Fruit fly (Drosophila melanogaster): ENCODE measurements around the gene inc.

The inc gene

DNA sequence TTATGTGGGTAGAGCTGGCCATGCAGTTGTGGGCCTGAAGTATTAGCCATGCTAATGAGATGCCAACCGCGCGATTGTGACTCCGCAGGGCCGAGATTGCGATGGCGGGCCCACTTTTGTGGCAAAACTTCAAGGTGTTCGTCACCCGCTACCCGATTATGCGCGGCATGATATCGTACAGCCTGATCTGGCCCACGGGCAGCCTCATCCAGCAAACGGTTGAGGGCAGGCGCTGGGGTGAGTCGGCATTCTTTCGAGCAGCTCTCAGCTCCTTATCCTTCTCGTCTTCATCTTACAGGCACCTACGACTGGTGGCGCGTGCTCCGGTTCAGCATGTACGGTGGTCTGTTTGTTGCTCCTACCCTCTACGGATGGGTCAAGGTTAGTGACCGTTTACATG, 13.6 kb upstream of the inc start, which contains the start of gene CG32808:
Gene CG32808, minus strand, starts transcription at position 101 of the 400 bp plus-strand sequence.
- TF ChIP-seq CG17806 (tag; optimal IDR thresholded peaks at IDR 0.05), result no peak
- TF ChIP-seq Ets98B (GFP tag; IDR thresholded peaks at IDR 0.05), result no peak
- no peak for TF ChIP-seq CG32121 (GFP tag; IDR thresholded peaks at IDR 0.05)
- no peak for TF ChIP-seq CG34367 (tag; optimal IDR thresholded peaks at IDR 0.05)
- TF ChIP-seq Pif1A (GFP tag; optimal IDR thresholded peaks at IDR 0.05), result no peak
- no peak for TF ChIP-seq CG10348 (GFP tag; IDR thresholded peaks at IDR 0.05)

DNA sequence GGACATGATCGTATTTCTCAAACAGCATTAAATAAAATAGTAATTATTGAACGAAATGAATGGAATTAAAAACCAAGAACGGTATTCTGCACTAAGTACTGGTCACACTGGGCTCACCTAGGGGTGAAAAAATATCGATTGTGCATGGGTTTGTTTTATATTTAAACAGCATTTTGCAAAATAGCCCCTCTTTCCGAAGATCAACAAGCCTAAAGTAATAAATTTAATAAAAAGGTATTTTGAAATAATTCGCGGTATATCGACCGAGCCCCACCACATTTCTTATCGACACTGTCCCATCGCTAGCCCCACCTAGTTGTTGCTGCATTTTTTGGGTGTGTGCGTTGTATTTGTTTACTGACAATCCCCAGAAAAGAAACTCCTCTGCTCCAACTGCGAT, 12.7 kb upstream of the inc start, which contains the start of gene pck:
Gene pck, plus strand, starts transcription at position 105 of the 400 bp plus-strand sequence.
- TF ChIP-seq CG15710 (tag; optimal IDR thresholded peaks at IDR 0.05) (peak; percentile 18), CG10348 (GFP tag; IDR thresholded peaks at IDR 0.05) (no peak), CG4496 (GFP tag; IDR thresholded peaks at IDR 0.05) (peak; percentile 70), CG12605 (GFP tag; IDR thresholded peaks at IDR 0.05) (no peak), CG9948 (tag; optimal IDR thresholded peaks at IDR 0.05) (peak; percentile 29), Ets98B (GFP tag; IDR thresholded peaks at IDR 0.05) (peak; percentile 52; the same call in 1 of the 2 replicates), Pif1B (GFP tag; optimal IDR thresholded peaks at IDR 0.05) (no peak), fd96Ca (GFP tag; IDR thresholded peaks at IDR 0.05) (peak; percentile 78), CG14655 (GFP tag; optimal IDR thresholded peaks at IDR 0.05) (no peak), CG17806 (tag; optimal IDR thresholded peaks at IDR 0.05) (peak; percentile 27), CG32121 (GFP tag; IDR thresholded peaks at IDR 0.05) (peak; percentile 47; the same call in 1 of the 2 replicates), EcR (GFP tag; optimal IDR thresholded peaks at IDR 0.05) (no peak), Snoo (tag; optimal IDR thresholded peaks at IDR 0.05) (peak; percentile 10), CG8159 (tag; optimal IDR thresholded peaks at IDR 0.05) (peak; percentile 1), D1 (tag; optimal IDR thresholded peaks at IDR 0.05) (no peak), CG8301 (tag; optimal IDR thresholded peaks at IDR 0.05) (no peak), rn (GFP tag; IDR thresholded peaks at IDR 0.05) (no peak)

DNA sequence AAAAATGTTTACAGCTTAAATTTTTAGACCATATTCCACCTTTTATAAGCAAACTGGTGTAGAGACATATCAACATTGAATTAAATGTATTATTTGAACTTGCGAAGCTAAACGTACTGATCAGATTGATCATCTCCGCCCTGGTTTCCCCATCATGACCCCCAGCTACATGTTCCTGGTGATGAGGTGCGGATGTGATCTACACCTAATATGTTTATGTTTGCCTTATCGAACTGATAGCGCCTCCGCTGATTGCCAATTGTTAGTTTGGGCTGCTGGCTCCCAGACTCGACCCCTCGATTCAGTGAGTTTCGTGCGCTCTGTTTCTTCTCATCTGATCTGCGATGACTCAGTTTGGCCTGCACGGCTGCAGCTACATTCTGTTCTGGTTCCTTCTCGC, 11.1 kb upstream of the inc start, which contains the start of gene CG14780:
Gene CG14780, plus strand, starts transcription at position 301 of the 400 bp plus-strand sequence.
- TF ChIP-seq Snoo (tag; optimal IDR thresholded peaks at IDR 0.05), result no peak
- TF ChIP-seq fd96Ca (GFP tag; IDR thresholded peaks at IDR 0.05), result no peak
- no peak for TF ChIP-seq CG4496 (GFP tag; IDR thresholded peaks at IDR 0.05)
- no peak for TF ChIP-seq rn (GFP tag; IDR thresholded peaks at IDR 0.05)

DNA sequence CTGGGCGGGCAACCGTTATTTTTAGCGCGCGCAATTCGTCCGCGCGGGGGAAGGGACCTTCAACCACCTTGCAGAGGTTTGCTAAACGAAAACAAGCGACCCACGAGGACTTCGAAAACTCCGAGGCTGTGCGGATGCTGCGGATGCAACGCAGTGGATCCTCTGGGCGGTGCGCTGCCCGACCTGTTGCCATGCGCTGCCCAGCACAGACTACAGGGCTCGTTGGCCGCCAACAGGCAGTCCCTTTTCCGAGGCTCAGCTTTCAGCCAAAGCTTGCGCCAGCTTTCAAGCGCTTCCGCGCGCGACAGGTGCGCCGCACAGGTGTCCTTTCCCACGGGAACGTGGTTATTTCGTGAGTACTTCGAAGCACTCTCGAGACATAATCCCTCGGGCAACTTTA, 6.8 kb upstream of the inc start:
- TF ChIP-seq CG12605 (GFP tag; IDR thresholded peaks at IDR 0.05) (peak; percentile 56; the same call in 1 of the 2 replicates), CG9948 (tag; optimal IDR thresholded peaks at IDR 0.05) (no peak)

DNA sequence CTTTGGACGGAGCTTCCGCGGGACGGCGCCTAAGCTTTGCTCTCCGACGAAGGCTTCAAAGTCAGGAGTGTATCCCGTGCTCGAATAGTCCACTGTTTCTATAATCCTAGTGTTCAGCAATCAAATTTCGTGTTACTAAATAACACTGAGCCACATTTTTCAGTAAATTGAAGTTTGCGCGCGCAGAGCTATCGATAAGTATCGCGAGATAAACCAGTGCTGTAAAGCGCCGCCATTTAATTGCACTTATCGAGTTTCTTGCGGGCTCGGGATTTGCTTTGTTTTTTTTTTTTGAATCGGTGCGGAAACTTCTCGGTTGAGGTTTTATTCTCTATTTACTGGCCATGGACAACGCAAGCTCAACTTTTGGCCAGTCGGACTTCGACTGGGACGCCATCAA, 6.4 kb upstream of the inc start, which contains the start of the genes Rab27 and mei-38:
Gene Rab27, minus strand, starts transcription at position 127 of the 400 bp plus-strand sequence.
Gene mei-38, plus strand, starts transcription at position 216 of the 400 bp plus-strand sequence.
- TF ChIP-seq CG4496 (GFP tag; IDR thresholded peaks at IDR 0.05) (0 out of 3 replicates have a peak, but pooled peaks have one; percentile 37), EcR (GFP tag; optimal IDR thresholded peaks at IDR 0.05) (no peak), Ets98B (GFP tag; IDR thresholded peaks at IDR 0.05) (peak; percentile 21), fd96Ca (GFP tag; IDR thresholded peaks at IDR 0.05) (no peak)

DNA sequence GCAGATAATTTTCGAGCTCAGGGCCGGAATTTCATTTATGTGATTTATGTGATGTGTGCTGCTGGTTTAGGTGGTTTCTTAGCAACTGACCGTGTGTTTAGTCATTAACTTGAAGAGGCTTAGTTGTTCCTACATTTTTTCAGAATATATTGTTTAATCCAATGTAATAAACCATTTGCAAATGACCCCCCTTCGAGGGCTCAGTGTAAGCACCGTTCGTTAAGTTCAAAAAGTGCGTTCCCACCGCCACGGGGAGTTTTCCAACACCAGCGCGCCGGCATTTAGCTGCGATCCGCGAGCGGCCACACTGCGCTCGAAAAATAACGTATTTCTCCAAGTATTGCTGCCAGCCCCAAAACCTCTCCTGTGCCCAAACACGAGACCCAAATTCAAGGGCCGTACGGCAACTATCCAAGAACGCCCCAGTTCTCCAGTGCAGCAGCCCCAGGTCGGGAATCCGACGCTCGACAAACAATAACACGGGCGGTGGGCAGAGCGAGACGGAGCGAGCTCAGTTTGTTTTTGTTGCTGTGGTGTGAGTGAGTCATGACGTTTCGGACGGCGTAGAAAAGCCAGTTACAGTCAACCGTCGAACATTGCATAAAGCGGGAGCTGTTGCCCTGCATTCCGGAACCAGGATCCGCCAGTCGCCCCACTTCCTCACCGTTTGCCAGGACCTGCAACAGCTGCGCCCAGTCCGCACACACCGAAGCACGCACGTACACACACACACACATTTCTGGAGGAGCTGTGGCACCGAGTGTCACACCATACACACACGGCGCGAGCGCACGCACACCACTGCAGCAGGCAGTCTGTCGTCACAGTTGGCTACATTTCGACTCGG, 4.8 kb upstream of the inc start, which contains the start of gene rush:
Gene rush, plus strand, starts transcription at position 277 of the 847 bp plus-strand sequence.
- TF ChIP-seq CG10348 (GFP tag; IDR thresholded peaks at IDR 0.05) (no peak), D1 (tag; optimal IDR thresholded peaks at IDR 0.05) (no peak), CG13204 (GFP tag; optimal IDR thresholded peaks at IDR 0.05) (no peak), gl (tag; optimal IDR thresholded peaks at IDR 0.05) (no peak), CG12605 (GFP tag; IDR thresholded peaks at IDR 0.05) (no peak), Pif1A (GFP tag; optimal IDR thresholded peaks at IDR 0.05) (no peak), CG9948 (tag; optimal IDR thresholded peaks at IDR 0.05) (no peak), CG8159 (tag; optimal IDR thresholded peaks at IDR 0.05) (peak; percentile 16), fd96Ca (GFP tag; IDR thresholded peaks at IDR 0.05) (peak; percentile 28; the same call in 1 of the 3 replicates), CG4496 (GFP tag; IDR thresholded peaks at IDR 0.05) (peak; percentile 60), Pif1B (GFP tag; optimal IDR thresholded peaks at IDR 0.05) (no peak), Ets98B (GFP tag; IDR thresholded peaks at IDR 0.05) (no peak; the same call in 1 of the 2 replicates), CG8301 (tag; optimal IDR thresholded peaks at IDR 0.05) (no peak), rn (GFP tag; IDR thresholded peaks at IDR 0.05) (no peak), CG32121 (GFP tag; IDR thresholded peaks at IDR 0.05) (no peak; the same call in 1 of the 2 replicates), CG14655 (GFP tag; optimal IDR thresholded peaks at IDR 0.05) (no peak), EcR (GFP tag; optimal IDR thresholded peaks at IDR 0.05) (no peak), CG34367 (tag; optimal IDR thresholded peaks at IDR 0.05) (no peak), CG17806 (tag; optimal IDR thresholded peaks at IDR 0.05) (no peak), Snoo (tag; optimal IDR thresholded peaks at IDR 0.05) (no peak)
